Worm (Caenorhabditis elegans): ENCODE data around the gene fbxc-21.

DNA sequence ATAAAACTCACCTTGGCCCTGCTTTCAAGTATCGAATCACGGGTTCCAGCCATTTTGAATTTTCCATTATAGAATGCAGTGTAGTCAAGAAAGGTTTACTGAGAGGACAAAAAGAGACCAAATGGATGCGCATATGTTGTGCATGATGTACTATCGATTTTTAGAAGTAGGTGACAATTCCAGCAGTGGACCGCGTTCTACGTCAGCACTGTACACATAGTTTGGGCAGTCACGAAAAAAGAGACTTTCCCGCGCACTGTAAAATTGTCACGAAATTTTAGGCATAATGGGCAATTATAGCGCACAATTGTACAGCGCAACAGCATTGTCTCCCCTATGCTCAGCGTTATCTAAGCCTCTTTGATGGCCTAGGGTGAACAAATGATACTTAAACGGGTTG is 1.7 kb downstream of the fbxc-21 start, which contains the start of gene fbxc-22:
- TF ChIP-seq blmp-1 (tag; optimal IDR thresholded peaks at IDR 0.05) (no peak), lin-13 (tag; optimal IDR thresholded peaks at IDR 0.05) (no peak), mep-1 (tag; optimal IDR thresholded peaks at IDR 0.05) (no peak), elt-1 (tag; optimal IDR thresholded peaks at IDR 0.05; ENCODE audit: borderline replicate concordance, insufficient read depth) (no peak), ces-1 (GFP tag; optimal IDR thresholded peaks at IDR 0.05) (no peak), elt-3 (tag; optimal IDR thresholded peaks at IDR 0.05) (no peak)
